Worm (Caenorhabditis elegans) whole organism, L1 larva: ENCODE data around the gene nhr-164.
A peak's percentile ranks its signal among the peaks of the same experiment; 100 is the strongest.

Experiments used
- C16A3.4 ChIP-seq: fragments of 150-350 bp; optimal IDR thresholded peaks from 2 replicates; lab custom pipeline; 2014; ENCODE audit warnings: missing biosample characterization, missing genetic modification characterization
- C34B4.2 ChIP-seq: sonication (generic microtip); optimal IDR thresholded peaks from 2 replicates; lab custom pipeline; 2017; ENCODE audit warnings: mild to moderate bottlenecking, missing genetic modification characterization, missing compliant biosample characterization
- F16B12.6 ChIP-seq: fragments of 150-350 bp; optimal IDR thresholded peaks from 2 replicates; lab custom pipeline; 2014; ENCODE audit warnings: missing biosample characterization, missing genetic modification characterization
- Y116A8C.19 ChIP-seq: sonication (generic microtip); optimal IDR thresholded peaks from 2 replicates; lab custom pipeline; 2016; ENCODE audit warnings: missing compliant biosample characterization, missing genetic modification characterization, borderline replicate concordance
- aha-1 ChIP-seq: fragments of 150-350 bp; optimal IDR thresholded peaks from 2 replicates; lab custom pipeline; 2014; ENCODE audit warnings: missing biosample characterization, missing genetic modification characterization
- ceh-8 ChIP-seq: fragments of 200-800 bp; sonication (Bioruptor generic); optimal IDR thresholded peaks from 2 replicates; lab custom pipeline; 2018; ENCODE audit warnings: mild to moderate bottlenecking, missing genetic modification characterization, moderate library complexity, missing compliant biosample characterization
- ceh-88 ChIP-seq: fragments of 200-800 bp; sonication (Bioruptor generic); IDR thresholded peaks from 2 replicates; pipeline ENCODE4 v1.3.6; 2022; ENCODE audit warnings: missing genetic modification characterization, missing compliant biosample characterization
- ceh-90 ChIP-seq: sonication (generic microtip); optimal IDR thresholded peaks from 2 replicates; lab custom pipeline; 2016; ENCODE audit warnings: missing genetic modification characterization, missing compliant biosample characterization
- ces-1 ChIP-seq: fragments of 150-350 bp; optimal IDR thresholded peaks from 2 replicates; lab custom pipeline; 2014; ENCODE audit warnings: missing biosample characterization, missing genetic modification reagents, missing genetic modification characterization
- dpl-1 ChIP-seq, 3 experiments: fragments of 150-350 bp in 2 of 3; sonication (generic microtip) in 1 of 3; optimal IDR thresholded peaks; 2 replicates each; lab custom pipeline; 2014 to 2017; ENCODE audit warnings: missing biosample characterization in 3 of 3, missing genetic modification characterization in 3 of 3, missing genetic modification reagents in 3 of 3
- efl-3 ChIP-seq: fragments of 200-800 bp; sonication (Bioruptor generic); optimal IDR thresholded peaks from 2 replicates; lab custom pipeline; 2018; ENCODE audit warnings: mild to moderate bottlenecking, missing genetic modification characterization, missing compliant biosample characterization
- elt-2 ChIP-seq: sonication (generic microtip); optimal IDR thresholded peaks from 2 replicates; lab custom pipeline; 2016; ENCODE audit warnings: missing genetic modification characterization, mild to moderate bottlenecking, inconsistent platforms, missing compliant biosample characterization, missing genetic modification reagents
- ets-5 ChIP-seq: fragments of 200-800 bp; sonication (Bioruptor generic); IDR thresholded peaks from 2 replicates; pipeline ENCODE4 v1.3.6; 2022; ENCODE audit warnings: missing genetic modification characterization, missing compliant biosample characterization
- fkh-10 ChIP-seq: sonication (generic microtip); optimal IDR thresholded peaks from 2 replicates; lab custom pipeline; 2017; ENCODE audit warnings: missing biosample characterization, missing genetic modification reagents, missing genetic modification characterization
- fkh-4 ChIP-seq: sonication (generic microtip); optimal IDR thresholded peaks from 2 replicates; lab custom pipeline; 2016; ENCODE audit warnings: missing compliant biosample characterization, missing genetic modification characterization, borderline replicate concordance
- fkh-8 ChIP-seq: sonication (generic microtip); optimal IDR thresholded peaks from 2 replicates; lab custom pipeline; 2016; ENCODE audit warnings: mild to moderate bottlenecking, missing genetic modification characterization, missing compliant biosample characterization
- fos-1 ChIP-seq: fragments of 150-350 bp; optimal IDR thresholded peaks from 2 replicates; lab custom pipeline; 2014; ENCODE audit warnings: missing biosample characterization, missing genetic modification characterization
- grh-1 ChIP-seq: fragments of 200-800 bp; sonication (Bioruptor generic); IDR thresholded peaks from 2 replicates; pipeline ENCODE4 v1.3.6; 2022; ENCODE audit warnings: missing genetic modification reagents, missing genetic modification characterization, missing compliant biosample characterization
- hlh-4 ChIP-seq: sonication (generic microtip); optimal IDR thresholded peaks from 2 replicates; lab custom pipeline; 2016; ENCODE audit warnings: mild to moderate bottlenecking, missing genetic modification characterization, missing compliant biosample characterization
- hpl-2 ChIP-seq: fragments of 150-350 bp; optimal IDR thresholded peaks from 2 replicates; lab custom pipeline; 2014; ENCODE audit warnings: missing biosample characterization, missing genetic modification reagents, missing genetic modification characterization
- jun-1 ChIP-seq: fragments of 150-350 bp; optimal IDR thresholded peaks from 2 replicates; lab custom pipeline; 2014; ENCODE audit warnings: missing biosample characterization, missing genetic modification reagents, missing genetic modification characterization
- lin-13 ChIP-seq: fragments of 150-350 bp; optimal IDR thresholded peaks from 2 replicates; lab custom pipeline; 2014; ENCODE audit warnings: missing biosample characterization, missing genetic modification reagents, missing genetic modification characterization
- lin-15B ChIP-seq: fragments of 150-350 bp; sonication (generic microtip); optimal IDR thresholded peaks from 3 replicates; lab custom pipeline; 2014; ENCODE audit warnings: missing biosample characterization, missing genetic modification characterization
- lin-35 ChIP-seq, 2 experiments: fragments of 150-350 bp; optimal IDR thresholded peaks; 2 replicates each; lab custom pipeline; 2014; ENCODE audit warnings: missing biosample characterization in 2 of 2, missing genetic modification characterization in 2 of 2, missing genetic modification reagents in 2 of 2
- lir-3 ChIP-seq: sonication (generic microtip); optimal IDR thresholded peaks from 2 replicates; lab custom pipeline; 2016; ENCODE audit warnings: mild to moderate bottlenecking, missing genetic modification characterization, moderate library complexity, missing compliant biosample characterization; ENCODE audit not compliant: poor library complexity
- lsy-2 ChIP-seq, 2 experiments: fragments of 150-350 bp; optimal IDR thresholded peaks; 2 replicates each; lab custom pipeline; 2014; ENCODE audit warnings: missing biosample characterization in 2 of 2, missing genetic modification characterization in 2 of 2
- mab-9 ChIP-seq: fragments of 200-800 bp; sonication (Bioruptor generic); IDR thresholded peaks from 2 replicates; pipeline ENCODE4 v1.3.6; 2022; ENCODE audit warnings: missing genetic modification reagents, missing genetic modification characterization, missing compliant biosample characterization
- mep-1 ChIP-seq: fragments of 150-350 bp; optimal IDR thresholded peaks from 2 replicates; lab custom pipeline; 2014; ENCODE audit warnings: missing biosample characterization, missing genetic modification characterization
- nhr-11 ChIP-seq: fragments of 150-350 bp; optimal IDR thresholded peaks from 2 replicates; lab custom pipeline; 2014; ENCODE audit warnings: missing biosample characterization, missing genetic modification characterization
- nhr-20 ChIP-seq: sonication (generic microtip); optimal IDR thresholded peaks from 2 replicates; lab custom pipeline; 2016; ENCODE audit warnings: mild to moderate bottlenecking, missing genetic modification characterization, missing compliant biosample characterization
- nhr-28 ChIP-seq: fragments of 150-350 bp; optimal IDR thresholded peaks from 2 replicates; lab custom pipeline; 2014; ENCODE audit warnings: missing biosample characterization, missing genetic modification characterization
- nhr-47 ChIP-seq: sonication (generic microtip); optimal IDR thresholded peaks from 2 replicates; lab custom pipeline; 2016; ENCODE audit warnings: mild to moderate bottlenecking, missing genetic modification characterization, moderate library complexity, missing compliant biosample characterization
- nhr-71 ChIP-seq: sonication (generic microtip); optimal IDR thresholded peaks from 2 replicates; lab custom pipeline; 2016; ENCODE audit warnings: mild to moderate bottlenecking, missing genetic modification characterization, moderate library complexity, missing compliant biosample characterization
- nhr-84 ChIP-seq: sonication (generic microtip); optimal IDR thresholded peaks from 2 replicates; lab custom pipeline; 2017; ENCODE audit warnings: missing biosample characterization, missing genetic modification characterization
- nhr-85 ChIP-seq: sonication (generic microtip); peaks from one replicate; lab custom pipeline; 2016; ENCODE audit warnings: missing genetic modification characterization, inconsistent platforms, missing compliant biosample characterization
- nhr-90 ChIP-seq: sonication (generic microtip); optimal IDR thresholded peaks from 2 replicates; lab custom pipeline; 2016; ENCODE audit warnings: mild to moderate bottlenecking, missing genetic modification characterization, missing compliant biosample characterization; ENCODE audit not compliant: poor library complexity
- pax-3 ChIP-seq: fragments of 200-800 bp; sonication (Bioruptor generic); optimal IDR thresholded peaks from 2 replicates; lab custom pipeline; 2018; ENCODE audit warnings: mild to moderate bottlenecking, missing genetic modification characterization, moderate library complexity, missing compliant biosample characterization
- pqm-1 ChIP-seq: sonication (generic microtip); optimal IDR thresholded peaks from 3 replicates; lab custom pipeline; 2017; ENCODE audit warnings: missing biosample characterization, missing genetic modification characterization
- rnt-1 ChIP-seq: sonication (generic microtip); optimal IDR thresholded peaks from 2 replicates; lab custom pipeline; 2016; ENCODE audit warnings: mild to moderate bottlenecking, missing genetic modification characterization, moderate library complexity, missing compliant biosample characterization
- snu-23 ChIP-seq: sonication (generic microtip); optimal IDR thresholded peaks from 2 replicates; lab custom pipeline; 2016; ENCODE audit warnings: missing genetic modification characterization, missing compliant biosample characterization
- sox-4 ChIP-seq: sonication (generic microtip); optimal IDR thresholded peaks from 2 replicates; lab custom pipeline; 2016; ENCODE audit warnings: missing genetic modification characterization, missing compliant biosample characterization
- sptf-1 ChIP-seq: fragments of 150-350 bp; optimal IDR thresholded peaks from 2 replicates; lab custom pipeline; 2014; ENCODE audit warnings: missing biosample characterization, missing genetic modification characterization
- sup-37 ChIP-seq: fragments of 200-800 bp; sonication (Bioruptor generic); optimal IDR thresholded peaks from 2 replicates; lab custom pipeline; 2018; ENCODE audit warnings: mild to moderate bottlenecking, missing genetic modification characterization, missing compliant biosample characterization
- swsn-7 ChIP-seq: sonication (generic microtip); optimal IDR thresholded peaks from 2 replicates; lab custom pipeline; 2016; ENCODE audit warnings: missing genetic modification characterization, missing compliant biosample characterization
- tlp-1 ChIP-seq: fragments of 150-350 bp; optimal IDR thresholded peaks from 2 replicates; lab custom pipeline; 2014; ENCODE audit warnings: missing biosample characterization, missing genetic modification characterization
- unc-30 ChIP-seq: sonication (generic microtip); optimal IDR thresholded peaks from 2 replicates; lab custom pipeline; 2017; ENCODE audit warnings: missing biosample characterization, missing genetic modification characterization
- unc-62 ChIP-seq: fragments of 150-350 bp; optimal IDR thresholded peaks from 2 replicates; lab custom pipeline; 2014; ENCODE audit warnings: missing biosample characterization, missing genetic modification reagents, missing genetic modification characterization
- vab-15 ChIP-seq: sonication (generic microtip); optimal IDR thresholded peaks from 2 replicates; lab custom pipeline; 2017; ENCODE audit warnings: missing genotype, mild to moderate bottlenecking, missing genetic modification characterization, missing compliant biosample characterization
- zip-4 ChIP-seq: fragments of 200-800 bp; sonication (Bioruptor generic); optimal IDR thresholded peaks from 2 replicates; lab custom pipeline; 2018; ENCODE audit warnings: mild to moderate bottlenecking, missing genetic modification characterization, moderate library complexity, missing compliant biosample characterization
- ztf-4 ChIP-seq: fragments of 150-350 bp; optimal IDR thresholded peaks from 2 replicates; lab custom pipeline; 2014; ENCODE audit warnings: missing biosample characterization, missing genetic modification characterization

Gene nhr-164

DNA sequence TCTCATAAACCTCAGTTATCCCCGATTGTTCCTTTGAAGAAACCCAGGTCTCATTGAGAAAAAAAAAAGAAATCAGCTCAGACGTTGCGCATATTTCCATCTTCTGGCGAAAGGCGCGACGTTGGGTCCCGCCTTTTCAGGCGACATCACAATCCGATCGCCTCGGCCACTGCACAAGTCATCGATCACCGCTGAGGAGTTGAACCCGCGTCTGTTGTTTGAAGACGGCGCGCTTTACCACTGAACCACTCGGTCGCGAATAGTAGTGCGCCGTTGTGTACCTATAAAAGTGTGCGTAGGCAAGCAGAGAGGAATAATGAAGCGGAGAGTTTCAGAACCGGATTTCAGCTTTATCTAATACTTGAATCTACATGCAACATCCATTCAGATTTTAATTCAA is 44.7 kb downstream of the nhr-164 start, which contains the start of gene Y75B12B.11 (continued):
- TF ChIP-seq snu-23 (peak; percentile 78), fos-1 (tag; lab: Kevin White, UChicago) (peak; percentile 16), ztf-4 (tag; lab: Kevin White, UChicago) (peak; percentile 78), ceh-8 (no peak), lir-3 (tag; lab: Kevin White, UChicago) (peak; percentile 51), tlp-1 (no peak), nhr-71 (tag; lab: Kevin White, UChicago) (peak; percentile 87), ceh-90 (tag; lab: Kevin White, UChicago) (no peak), lin-15B (tag; lab: Kevin White, UChicago) (peak; percentile 49), Y116A8C.19 (tag; lab: Kevin White, UChicago) (no peak), dpl-1 (GFP tag; optimal IDR thresholded peaks at IDR 0.05; lab: Kevin White, UChicago) (peak; percentile 60 to 72 (median 70)), C16A3.4 (tag; lab: Kevin White, UChicago) (peak; percentile 69), nhr-85 (tag; lab: Kevin White, UChicago) (peak; percentile 82)

- TF ChIP-seq fkh-10 (GFP tag; lab: Kevin White, UChicago) (peak; percentile 56), nhr-20 (tag; lab: Kevin White, UChicago) (peak; percentile 93), fkh-4 (tag; lab: Kevin White, UChicago) (peak; percentile 31), aha-1 (tag; lab: Kevin White, UChicago) (peak; percentile 56), ztf-4 (tag; lab: Kevin White, UChicago) (peak; percentile 79), mab-9 (0 out of 2 replicates have a peak, but pooled peaks have one; percentile 26), ets-5 (no peak), ceh-90 (tag; lab: Kevin White, UChicago) (no peak), nhr-28 (no peak), efl-3 (GFP tag; lab: Kevin White, UChicago) (no peak), nhr-71 (tag; lab: Kevin White, UChicago) (peak; percentile 95), zip-4 (GFP tag; lab: Kevin White, UChicago) (peak; percentile 52), sup-37 (GFP tag; lab: Kevin White, UChicago) (peak; percentile 32), ceh-88 (0 out of 2 replicates have a peak, but pooled peaks have one; percentile 27), nhr-47 (tag; lab: Kevin White, UChicago) (peak; percentile 95), nhr-90 (tag; lab: Kevin White, UChicago) (peak; percentile 85), nhr-85 (tag; lab: Kevin White, UChicago) (peak; percentile 95), F16B12.6 (peak; percentile 74), nhr-84 (tag; lab: Kevin White, UChicago) (no peak), grh-1 (peak; percentile 87), C34B4.2 (tag; lab: Kevin White, UChicago) (no peak), pqm-1 (tag; lab: Kevin White, UChicago) (no peak), unc-62 (GFP tag; lab: Kevin White, UChicago) (no peak), lin-35 (GFP tag; optimal IDR thresholded peaks at IDR 0.05; lab: Kevin White, UChicago) (peak; percentile 100), lsy-2 (tag; optimal IDR thresholded peaks at IDR 0.05; lab: Kevin White, UChicago) (peak; percentile 91 to 95), mep-1 (tag; lab: Kevin White, UChicago) (peak; percentile 92), fkh-8 (tag; lab: Kevin White, UChicago) (peak; percentile 89), snu-23 (peak; percentile 96), sptf-1 (tag; lab: Kevin White, UChicago) (no peak), tlp-1 (no peak), pax-3 (peak; percentile 92), rnt-1 (peak; percentile 92), lir-3 (tag; lab: Kevin White, UChicago) (peak; percentile 64), vab-15 (peak; percentile 57), unc-30 (no peak), ces-1 (GFP tag; lab: Kevin White, UChicago) (no peak), swsn-7 (tag; lab: Kevin White, UChicago) (peak; percentile 90), nhr-11 (tag; lab: Kevin White, UChicago) (peak; percentile 50), jun-1 (tag; lab: Kevin White, UChicago) (peak; percentile 88), lin-13 (GFP tag; lab: Kevin White, UChicago) (peak; percentile 89), hpl-2 (GFP tag; lab: Kevin White, UChicago) (no peak), elt-2 (tag; lab: Kevin White, UChicago) (peak; percentile 37), sox-4 (tag; lab: Kevin White, UChicago) (peak; percentile 73), hlh-4 (tag; lab: Kevin White, UChicago) (no peak)
These were observed 46.0 kb downstream of the nhr-164 start, which contains the start of gene cyn-3 for ce11 chrV:15189567-15189966. Gene cyn-3 (plus strand): TSS chrV:15189927.
